Fruit fly (Drosophila melanogaster): ENCODE data around the gene CG42374.

Gene CG42374

dm6 chr3L:19264141-19264487 is 548 bp downstream of the CG42374 start, which contains the start of gene Max (continued):
- TF ChIP-seq stwl (tag; optimal IDR thresholded peaks at IDR 0.05), result peak; percentile 77
- peak; percentile 75 for TF ChIP-seq Xbp1 (GFP tag; optimal IDR thresholded peaks at IDR 0.05)
- no peak for TF ChIP-seq cwo (GFP tag; optimal IDR thresholded peaks at IDR 0.05)
- TF ChIP-seq CG17912 (GFP tag; optimal IDR thresholded peaks at IDR 0.05), result peak; percentile 50
- peak; percentile 84 for TF ChIP-seq CG12769 (tag; optimal IDR thresholded peaks at IDR 0.05)
- TF ChIP-seq Xrp1 (GFP tag; IDR thresholded peaks at IDR 0.05), result peak; percentile 78
- TF ChIP-seq CG4424 (GFP tag; optimal IDR thresholded peaks at IDR 0.05), result peak; percentile 60
- no peak for TF ChIP-seq CG4707 (GFP tag; optimal IDR thresholded peaks at IDR 0.05)
- peak; percentile 24 for TF ChIP-seq slou (GFP tag; optimal IDR thresholded peaks at IDR 0.05)
- no peak for TF ChIP-seq repo (GFP tag; optimal IDR thresholded peaks at IDR 0.05)
- TF ChIP-seq caup (GFP tag; optimal IDR thresholded peaks at IDR 0.05; ENCODE audit: severe bottlenecking), result peak; percentile 75
- TF ChIP-seq CoRest (tag; optimal IDR thresholded peaks at IDR 0.05), result peak; percentile 83
- no peak for TF ChIP-seq Mes4 (GFP tag; optimal IDR thresholded peaks at IDR 0.05)
- no peak for TF ChIP-seq Hr39 (optimal IDR thresholded peaks at IDR 0.05)
- no peak; the same call in 1 of the 2 replicates for TF ChIP-seq unc-4 (GFP tag; IDR thresholded peaks at IDR 0.05; ENCODE audit: partially characterized antibody)
- TF ChIP-seq gem (tag; optimal IDR thresholded peaks at IDR 0.05), result peak; percentile 84
- no peak for TF ChIP-seq ac (GFP tag; optimal IDR thresholded peaks at IDR 0.05)
- TF ChIP-seq CG15696 (tag; optimal IDR thresholded peaks at IDR 0.05), result peak; percentile 57
- TF ChIP-seq Atf-2 (GFP tag; optimal IDR thresholded peaks at IDR 0.05), result no peak
- TF ChIP-seq CrebB (tag; optimal IDR thresholded peaks at IDR 0.05), result peak; percentile 63
- TF ChIP-seq CG13894 (tag; optimal IDR thresholded peaks at IDR 0.05), result no peak
- TF ChIP-seq PHDP (tag; optimal IDR thresholded peaks at IDR 0.05), result peak; percentile 83
- peak; percentile 81 for TF ChIP-seq Med (GFP tag)
- no peak for TF ChIP-seq Hey (tag; optimal IDR thresholded peaks at IDR 0.05)
- TF ChIP-seq tio (GFP tag; optimal IDR thresholded peaks at IDR 0.05), result no peak
- TF ChIP-seq br (optimal IDR thresholded peaks at IDR 0.05), result no peak
- peak in 1 of 2 experiments; percentile 37 for TF ChIP-seq insv (GFP tag; optimal IDR thresholded peaks at IDR 0.05)
- peak; percentile 30 for TF ChIP-seq CG1529 (GFP tag; optimal IDR thresholded peaks at IDR 0.05)
- TF ChIP-seq Hr78 (GFP tag; optimal IDR thresholded peaks at IDR 0.05), result peak in 1 of 2 experiments; percentile 96
- TF ChIP-seq CG2116 (GFP tag; optimal IDR thresholded peaks at IDR 0.05), result peak; percentile 50
- TF ChIP-seq Nf-YB (GFP tag; optimal IDR thresholded peaks at IDR 0.05), result peak; percentile 53
- peak; percentile 81 for TF ChIP-seq CG9932 (GFP tag; IDR thresholded peaks at IDR 0.05)
- TF ChIP-seq Scr (GFP tag; IDR thresholded peaks at IDR 0.05; ENCODE audit: partially characterized antibody), result 0 out of 2 replicates have a peak, but pooled peaks have one; percentile 9
- TF ChIP-seq CG6683 (GFP tag; optimal IDR thresholded peaks at IDR 0.05), result peak; percentile 26
- TF ChIP-seq CG2120 (GFP tag; optimal IDR thresholded peaks at IDR 0.05), result peak; percentile 66
- no peak for TF ChIP-seq gro (GFP tag; optimal IDR thresholded peaks at IDR 0.05)
- no peak; the same call in 2 of the 3 replicates for TF ChIP-seq CG6175 (GFP tag; IDR thresholded peaks at IDR 0.05)
- TF ChIP-seq lbe (GFP tag; optimal IDR thresholded peaks at IDR 0.05), result peak; percentile 37
- peak; percentile 87 for TF ChIP-seq CG4617 (GFP tag; optimal IDR thresholded peaks at IDR 0.05; ENCODE audit: borderline replicate concordance)
- no peak for TF ChIP-seq prd (optimal IDR thresholded peaks at IDR 0.05)
- TF ChIP-seq prd (GFP tag; IDR thresholded peaks at IDR 0.05), result peak; percentile 77
- no peak for TF ChIP-seq pros (GFP tag; optimal IDR thresholded peaks at IDR 0.05)
- peak; percentile 44 for TF ChIP-seq Spps (tag; optimal IDR thresholded peaks at IDR 0.05)
- TF ChIP-seq Opbp (GFP tag; IDR thresholded peaks at IDR 0.05; ENCODE audit: partially characterized antibody), result 0 out of 3 replicates have a peak, but pooled peaks have one; percentile 44
- peak; percentile 70 for TF ChIP-seq CG14014 (GFP tag; IDR thresholded peaks at IDR 0.05)
- TF ChIP-seq crp (GFP tag; optimal IDR thresholded peaks at IDR 0.05), result peak in 1 of 2 experiments; percentile 31
- TF ChIP-seq D19B (GFP tag; optimal IDR thresholded peaks at IDR 0.05), result peak; percentile 29
- peak; percentile 5 for TF ChIP-seq Sry-δ (GFP tag; optimal IDR thresholded peaks at IDR 0.05)
- TF ChIP-seq CG10147 (GFP tag; optimal IDR thresholded peaks at IDR 0.05), result no peak
- no peak for TF ChIP-seq CG1647 (GFP tag; optimal IDR thresholded peaks at IDR 0.05)
- TF ChIP-seq Sin3A (optimal IDR thresholded peaks at IDR 0.05), result no peak
